Fruit fly (Drosophila melanogaster) whole organism, embryonic: ENCODE data around the gene Sld5.
A peak's percentile ranks its signal among the peaks of the same experiment; 100 is the strongest.

ENCODE experiments used
- Antp ChIP-seq: fragments of 200-800 bp; sonication (Bioruptor generic); optimal IDR thresholded peaks from 3 replicates; lab custom pipeline; 2016; ENCODE audit warnings: missing biosample characterization, missing genetic modification characterization
- Atf-2 ChIP-seq: fragments of 200-800 bp; sonication (Bioruptor generic); optimal IDR thresholded peaks from 2 replicates; lab custom pipeline; 2016; ENCODE audit warnings: missing biosample characterization, missing genetic modification characterization
- BEAF-32 ChIP-seq: fragments of 200-800 bp; sonication (Bioruptor generic); optimal IDR thresholded peaks from 3 replicates; lab custom pipeline; 2017; ENCODE audit warnings: missing biosample characterization, missing genetic modification characterization, mild to moderate bottlenecking, moderate library complexity, missing genetic modification reagents
- C15 ChIP-seq: fragments of 200-800 bp; sonication (Bioruptor generic); IDR thresholded peaks from 3 replicates; pipeline ENCODE4 v1.3.6; 2022; ENCODE audit warnings: missing biosample characterization, missing genetic modification characterization
- CG10321 ChIP-seq: fragments of 200-800 bp; sonication (Bioruptor generic); IDR thresholded peaks from 2 replicates; pipeline ENCODE4 v1.3.6; 2022; ENCODE audit warnings: missing biosample characterization, missing genetic modification characterization
- CG14860 ChIP-seq: fragments of 200-800 bp; sonication (Bioruptor generic); IDR thresholded peaks from 3 replicates; pipeline ENCODE4 v1.3.6; 2022; ENCODE audit warnings: missing biosample characterization, missing genetic modification characterization; ENCODE audit not compliant: partially characterized antibody
- CG15073 ChIP-seq: fragments of 200-800 bp; sonication (Bioruptor generic); optimal IDR thresholded peaks from 2 replicates; lab custom pipeline; 2016; ENCODE audit warnings: missing biosample characterization, missing genetic modification characterization
- CG18764 ChIP-seq: fragments of 200-800 bp; sonication (Bioruptor generic); optimal IDR thresholded peaks from 3 replicates; lab custom pipeline; 2016; ENCODE audit warnings: missing biosample characterization, missing genetic modification characterization
- CG2202 ChIP-seq: fragments of 200-800 bp; sonication (Bioruptor generic); optimal IDR thresholded peaks from 2 replicates; lab custom pipeline; 2018; ENCODE audit warnings: missing biosample characterization, mild to moderate bottlenecking, missing genetic modification characterization
- CG2678 ChIP-seq: fragments of 200-800 bp; sonication (Bioruptor generic); optimal IDR thresholded peaks from 3 replicates; lab custom pipeline; 2019; ENCODE audit warnings: missing biosample characterization, mild to moderate bottlenecking, missing genetic modification characterization, moderate library complexity
- CG2712 ChIP-seq: fragments of 200-800 bp; optimal IDR thresholded peaks from 3 replicates; lab custom pipeline; 2019; ENCODE audit warnings: missing biosample characterization, mild to moderate bottlenecking, missing genetic modification characterization, moderate library complexity
- CG30403 ChIP-seq: fragments of 200-800 bp; sonication (Bioruptor generic); optimal IDR thresholded peaks from 3 replicates; lab custom pipeline; 2016; ENCODE audit warnings: missing biosample characterization, missing genetic modification characterization
- CG3065 ChIP-seq: fragments of 200-800 bp; sonication (Bioruptor generic); optimal IDR thresholded peaks from 2 replicates; lab custom pipeline; 2016; ENCODE audit warnings: missing biosample characterization, missing genetic modification characterization
- CG31224 ChIP-seq: fragments of 200-800 bp; sonication (Bioruptor generic); IDR thresholded peaks from 2 replicates; pipeline ENCODE4 v1.3.6; 2022; ENCODE audit warnings: missing biosample characterization, missing genetic modification characterization
- CG33557 ChIP-seq: fragments of 200-800 bp; sonication (Bioruptor generic); optimal IDR thresholded peaks from 2 replicates; lab custom pipeline; 2019; ENCODE audit warnings: missing biosample characterization, mild to moderate bottlenecking, missing genetic modification characterization, moderate library complexity
- CG4282 ChIP-seq: fragments of 200-800 bp; sonication (Bioruptor generic); optimal IDR thresholded peaks from 2 replicates; lab custom pipeline; 2016; ENCODE audit warnings: missing biosample characterization, missing genetic modification characterization
- CG4424 ChIP-seq: fragments of 200-800 bp; sonication (Bioruptor generic); optimal IDR thresholded peaks from 3 replicates; lab custom pipeline; 2016; ENCODE audit warnings: missing biosample characterization, missing genetic modification characterization
- CG7839 ChIP-seq: fragments of 200-800 bp; sonication (Bioruptor generic); optimal IDR thresholded peaks from 3 replicates; lab custom pipeline; 2018; ENCODE audit warnings: missing biosample characterization, mild to moderate bottlenecking, missing genetic modification characterization, moderate library complexity
- CG8388 ChIP-seq: fragments of 200-800 bp; sonication (Bioruptor generic); optimal IDR thresholded peaks from 2 replicates; lab custom pipeline; 2019; ENCODE audit warnings: missing biosample characterization, mild to moderate bottlenecking, missing genetic modification characterization, moderate library complexity
- CG8478 ChIP-seq: fragments of >200 bp; optimal IDR thresholded peaks from 2 replicates; lab custom pipeline; 2018
- CG8924 ChIP-seq: fragments of 200-800 bp; optimal IDR thresholded peaks from 3 replicates; lab custom pipeline; 2019; ENCODE audit warnings: missing biosample characterization, mild to moderate bottlenecking, missing genetic modification characterization, moderate library complexity
- CG9727 ChIP-seq: fragments of 200-800 bp; sonication (Bioruptor generic); optimal IDR thresholded peaks from 3 replicates; lab custom pipeline; 2017; ENCODE audit warnings: missing biosample characterization, mild to moderate bottlenecking, missing genetic modification characterization
- CkIIα-i1 ChIP-seq: fragments of 200-800 bp; sonication (Bioruptor generic); IDR thresholded peaks from 2 replicates; pipeline ENCODE4 v1.3.6; 2022; ENCODE audit warnings: missing biosample characterization, missing genetic modification characterization
- Dip3 ChIP-seq: fragments of 200-800 bp; sonication (Bioruptor generic); optimal IDR thresholded peaks from 3 replicates; lab custom pipeline; 2016; ENCODE audit warnings: missing biosample characterization, missing genetic modification characterization
- Elba2 ChIP-seq: fragments of 200-800 bp; sonication (Bioruptor generic); optimal IDR thresholded peaks from 3 replicates; lab custom pipeline; 2016; ENCODE audit warnings: missing biosample characterization, missing genetic modification characterization
- Hey ChIP-seq: fragments of 200-800 bp; sonication (Bioruptor generic); optimal IDR thresholded peaks from 3 replicates; lab custom pipeline; 2018; ENCODE audit warnings: missing biosample characterization, mild to moderate bottlenecking, missing genetic modification characterization
- Rfx ChIP-seq: fragments of 200-800 bp; sonication (Bioruptor generic); IDR thresholded peaks from 2 replicates; pipeline ENCODE4 v1.3.6; 2022; ENCODE audit warnings: missing biosample characterization, missing genetic modification characterization
- Sox100B ChIP-seq: fragments of 200-800 bp; sonication (Bioruptor generic); optimal IDR thresholded peaks from 3 replicates; lab custom pipeline; 2018; ENCODE audit warnings: missing biosample characterization, mild to moderate bottlenecking, missing genetic modification characterization
- Sox102F ChIP-seq: fragments of 200-800 bp; sonication (Bioruptor generic); optimal IDR thresholded peaks from 2 replicates; lab custom pipeline; 2018; ENCODE audit warnings: missing biosample characterization, mild to moderate bottlenecking, missing genetic modification characterization, moderate library complexity
- Usf ChIP-seq: fragments of 200-800 bp; sonication (Bioruptor generic); optimal IDR thresholded peaks from 2 replicates; lab custom pipeline; 2017; ENCODE audit warnings: missing genotype, missing biosample characterization, missing genetic modification characterization
- ac ChIP-seq: fragments of 200-800 bp; sonication (Bioruptor generic); optimal IDR thresholded peaks from 3 replicates; lab custom pipeline; 2017; ENCODE audit warnings: missing biosample characterization, mild to moderate bottlenecking, missing genetic modification characterization
- dmrt11E ChIP-seq: fragments of 200-800 bp; sonication (Bioruptor generic); optimal IDR thresholded peaks from 3 replicates; lab custom pipeline; 2018; ENCODE audit warnings: missing biosample characterization, mild to moderate bottlenecking, missing genetic modification characterization, moderate library complexity
- dpn ChIP-seq, 2 experiments: fragments of 200-800 bp; sonication (Bioruptor generic); optimal IDR thresholded peaks; 3 replicates each; lab custom pipeline; 2016; ENCODE audit warnings: missing biosample characterization in 2 of 2, missing genetic modification characterization in 2 of 2
- ewg ChIP-seq: fragments of 200-800 bp; sonication (Bioruptor generic); optimal IDR thresholded peaks from 3 replicates; lab custom pipeline; 2017; ENCODE audit warnings: mild to moderate bottlenecking, missing biosample characterization, missing genetic modification reagents, missing genetic modification characterization
- inv ChIP-seq: fragments of 200-800 bp; sonication (Bioruptor generic); IDR thresholded peaks from 2 replicates; pipeline ENCODE4 v1.3.6; 2022; ENCODE audit warnings: missing biosample characterization, missing genetic modification characterization; ENCODE audit not compliant: partially characterized antibody
- jumu ChIP-seq: fragments of 200-800 bp; sonication (Bioruptor generic); optimal IDR thresholded peaks from 3 replicates; lab custom pipeline; 2016; ENCODE audit warnings: missing biosample characterization, missing genetic modification characterization
- ken ChIP-seq: fragments of 200-800 bp; sonication (Bioruptor generic); IDR thresholded peaks from 3 replicates; pipeline ENCODE4 v1.3.6; 2022; ENCODE audit warnings: missing biosample characterization, missing genetic modification characterization
- lilli ChIP-seq: fragments of 200-800 bp; sonication (Bioruptor generic); optimal IDR thresholded peaks from 3 replicates; lab custom pipeline; 2016; ENCODE audit warnings: missing biosample characterization, missing genetic modification characterization
- nom ChIP-seq: fragments of 200-800 bp; sonication (Bioruptor generic); optimal IDR thresholded peaks from 2 replicates; lab custom pipeline; 2017; ENCODE audit warnings: missing biosample characterization, missing genetic modification characterization, mild to moderate bottlenecking, moderate library complexity, missing genetic modification reagents
- p53 ChIP-seq: fragments of 200-800 bp; sonication (Bioruptor generic); optimal IDR thresholded peaks from 2 replicates; lab custom pipeline; 2016; ENCODE audit warnings: missing biosample characterization, missing genetic modification characterization
- pb ChIP-seq: fragments of 200-800 bp; sonication (Bioruptor generic); optimal IDR thresholded peaks from 3 replicates; lab custom pipeline; 2016; ENCODE audit warnings: missing biosample characterization, missing genetic modification characterization
- pnt ChIP-seq: fragments of 200-800 bp; sonication (Bioruptor generic); optimal IDR thresholded peaks from 3 replicates; lab custom pipeline; 2016; ENCODE audit warnings: missing biosample characterization, missing genetic modification characterization
- pum ChIP-seq: fragments of 200-800 bp; sonication (Bioruptor generic); optimal IDR thresholded peaks from 2 replicates; lab custom pipeline; 2016; ENCODE audit warnings: missing biosample characterization, missing genetic modification characterization
- tio ChIP-seq: fragments of 200-800 bp; sonication (Bioruptor generic); optimal IDR thresholded peaks from 2 replicates; lab custom pipeline; 2017; ENCODE audit warnings: missing biosample characterization, missing genetic modification characterization, inconsistent platforms
- tna ChIP-seq: fragments of 200-800 bp; sonication (Bioruptor generic); IDR thresholded peaks from 2 replicates; pipeline ENCODE4 v1.3.6; 2022; ENCODE audit warnings: missing biosample characterization, missing genetic modification characterization; ENCODE audit not compliant: partially characterized antibody
- vfl ChIP-seq: fragments of 200-800 bp; sonication (Bioruptor generic); optimal IDR thresholded peaks from 2 replicates; lab custom pipeline; 2016; ENCODE audit warnings: missing biosample characterization, missing genetic modification characterization
- yki ChIP-seq: fragments of >200 bp; optimal IDR thresholded peaks from 3 replicates; lab custom pipeline; 2018
- zen2 ChIP-seq: fragments of 200-800 bp; sonication (Bioruptor generic); IDR thresholded peaks from 3 replicates; pipeline ENCODE4 v1.3.6; 2022; ENCODE audit warnings: missing biosample characterization, missing genetic modification characterization; ENCODE audit not compliant: partially characterized antibody
- zf30C ChIP-seq: fragments of 200-800 bp; sonication (Bioruptor generic); optimal IDR thresholded peaks from 3 replicates; lab custom pipeline; 2018; ENCODE audit warnings: missing biosample characterization, mild to moderate bottlenecking, missing genetic modification characterization

The Sld5 gene

dm6 chr3R:26005978-26006934, 50.1 kb downstream of the Sld5 start (continued):
- peak; percentile 81 for TF ChIP-seq nom (GFP tag; lab: Kevin White, UChicago)
- TF ChIP-seq BEAF-32 (GFP tag; lab: Kevin White, UChicago), result no peak
- no peak for TF ChIP-seq CG7839 (tag; lab: Kevin White, UChicago)
- peak; percentile 88 for TF ChIP-seq ac (GFP tag; lab: Kevin White, UChicago)
- no peak for TF ChIP-seq Antp (GFP tag; lab: Kevin White, UChicago)
- no peak for TF ChIP-seq CkIIα-i1 (GFP tag; lab: Robert Waterston, UW)
- no peak for TF ChIP-seq tio (GFP tag; lab: Kevin White, UChicago)
- peak; percentile 29 for TF ChIP-seq CG8924 (tag; lab: Kevin White, UChicago)
- no peak for TF ChIP-seq CG15073 (GFP tag; lab: Kevin White, UChicago)
- TF ChIP-seq CG9727, result peak; percentile 34
- TF ChIP-seq vfl (GFP tag; lab: Kevin White, UChicago), result no peak
- 0 out of 2 replicates have a peak, but pooled peaks have one; percentile 15 for TF ChIP-seq inv (GFP tag; lab: Robert Waterston, UW)
- no peak for TF ChIP-seq Atf-2
- no peak for TF ChIP-seq CG8478 (lab: Kevin White, UChicago)
- no peak for TF ChIP-seq CG3065 (GFP tag; lab: Kevin White, UChicago)
- no peak for TF ChIP-seq Rfx (GFP tag; lab: Robert Waterston, UW)
- TF ChIP-seq jumu (GFP tag; lab: Kevin White, UChicago), result no peak
- TF ChIP-seq pnt, result no peak
- TF ChIP-seq Dip3, result no peak
- no peak for TF ChIP-seq pum (GFP tag; lab: Kevin White, UChicago)
- TF ChIP-seq CG18764 (GFP tag; lab: Kevin White, UChicago), result no peak
- TF ChIP-seq CG10321 (GFP tag; lab: Robert Waterston, UW), result peak; percentile 65; the same call in 1 of the 2 replicates
- peak; percentile 51; the same call in 1 of the 3 replicates for TF ChIP-seq ken
- TF ChIP-seq Elba2 (GFP tag; lab: Kevin White, UChicago), result no peak
- peak; percentile 4 for TF ChIP-seq zf30C (GFP tag; lab: Kevin White, UChicago)
- TF ChIP-seq lilli, result no peak
- no peak for TF ChIP-seq yki (lab: Kevin White, UChicago)
- TF ChIP-seq CG4424 (GFP tag; lab: Kevin White, UChicago), result no peak
- peak; percentile 11 for TF ChIP-seq ewg (GFP tag; lab: Kevin White, UChicago)
- peak; percentile 22 for TF ChIP-seq CG33557 (GFP tag; lab: Kevin White, UChicago)
- 0 out of 2 replicates have a peak, but pooled peaks have one; percentile 23 for TF ChIP-seq tna (GFP tag; lab: Robert Waterston, UW)
- TF ChIP-seq Sox100B (GFP tag; lab: Kevin White, UChicago), result no peak
- TF ChIP-seq pb (GFP tag; lab: Kevin White, UChicago), result no peak
- no peak; the same call in 2 of the 3 replicates for TF ChIP-seq zen2
- no peak for TF ChIP-seq CG30403 (GFP tag; lab: Kevin White, UChicago)
- TF ChIP-seq CG8388, result peak; percentile 7
- TF ChIP-seq C15 (GFP tag; lab: Robert Waterston, UW), result no peak
- TF ChIP-seq CG14860, result no peak
- no peak for TF ChIP-seq CG31224 (GFP tag; lab: Robert Waterston, UW)
- TF ChIP-seq CG4282 (GFP tag; lab: Kevin White, UChicago), result peak; percentile 41
- TF ChIP-seq dpn (GFP tag; optimal IDR thresholded peaks at IDR 0.05; lab: Kevin White, UChicago), result peak in 1 of 2 experiments; percentile 10
- TF ChIP-seq Sox102F (GFP tag; lab: Kevin White, UChicago), result no peak
- TF ChIP-seq CG2678 (tag; lab: Kevin White, UChicago), result peak; percentile 1
- peak; percentile 6 for TF ChIP-seq CG2202
- no peak for TF ChIP-seq Usf (GFP tag; lab: Kevin White, UChicago)
- peak; percentile 72 for TF ChIP-seq p53 (GFP tag; lab: Kevin White, UChicago)
- peak; percentile 0 for TF ChIP-seq dmrt11E (tag; lab: Kevin White, UChicago)
- TF ChIP-seq CG2712, result peak; percentile 40
- peak; percentile 68 for TF ChIP-seq Hey (tag; lab: Kevin White, UChicago)
